Fruit fly (Drosophila melanogaster): Measurements from ENCODE around the gene Zip71B.

Zip71B gene

dm6 chr3L:14979332-14979731 lies 12.8 kb upstream of the Zip71B start, which contains the start of gene CG3349 (continued):
- TF ChIP-seq CG2199 (GFP tag; IDR thresholded peaks at IDR 0.05), result peak; percentile 63; the same call in 1 of the 3 replicates
- TF ChIP-seq ken (GFP tag; IDR thresholded peaks at IDR 0.05), result no peak
- no peak for TF ChIP-seq ftz-f1 (GFP tag; optimal IDR thresholded peaks at IDR 0.05)
- TF ChIP-seq Gsc (GFP tag; IDR thresholded peaks at IDR 0.05), result no peak
- TF ChIP-seq Fer2 (tag; optimal IDR thresholded peaks at IDR 0.05), result no peak
- no peak for TF ChIP-seq nerfin-1 (tag; optimal IDR thresholded peaks at IDR 0.05)
- no peak for TF ChIP-seq CG6689 (GFP tag; IDR thresholded peaks at IDR 0.05)
- no peak for TF ChIP-seq lilli (GFP tag; optimal IDR thresholded peaks at IDR 0.05)
- peak; percentile 10 for TF ChIP-seq pros (GFP tag; optimal IDR thresholded peaks at IDR 0.05)
- no peak for TF ChIP-seq CG7357 (GFP tag; IDR thresholded peaks at IDR 0.05)
- no peak for TF ChIP-seq HLH54F (GFP tag; optimal IDR thresholded peaks at IDR 0.05)
- no peak for TF ChIP-seq Atf6 (GFP tag; IDR thresholded peaks at IDR 0.05)
- peak; percentile 60 for TF ChIP-seq kni (GFP tag; optimal IDR thresholded peaks at IDR 0.05)
- no peak for TF ChIP-seq Hr78 (GFP tag; optimal IDR thresholded peaks at IDR 0.05)
- TF ChIP-seq ranshi (GFP tag; IDR thresholded peaks at IDR 0.05), result no peak

- TF ChIP-seq chm (GFP tag; IDR thresholded peaks at IDR 0.05) (0 out of 2 replicates have a peak, but pooled peaks have one; percentile 47), usp (GFP tag; optimal IDR thresholded peaks at IDR 0.05) (no peak), D (optimal IDR thresholded peaks at IDR 0.05) (peak; percentile 64), D (GFP tag; optimal IDR thresholded peaks at IDR 0.05) (no peak)
Measured at dm6 chr3L:14980038-14980437, 12.1 kb upstream of the Zip71B start.

- TF ChIP-seq HmgD (GFP tag; optimal IDR thresholded peaks at IDR 0.05), result peak; percentile 38
- no peak for TF ChIP-seq tio (GFP tag; optimal IDR thresholded peaks at IDR 0.05)
- TF ChIP-seq Elba2 (GFP tag; optimal IDR thresholded peaks at IDR 0.05), result peak; percentile 16
- TF ChIP-seq sens (GFP tag), result peak; percentile 90
- no peak for TF ChIP-seq CG33557 (GFP tag; optimal IDR thresholded peaks at IDR 0.05)
- no peak for TF ChIP-seq TFAM (GFP tag; optimal IDR thresholded peaks at IDR 0.05)
- TF ChIP-seq Dip3 (GFP tag; optimal IDR thresholded peaks at IDR 0.05), result no peak
- TF ChIP-seq Usf (GFP tag; optimal IDR thresholded peaks at IDR 0.05), result no peak
- TF ChIP-seq trh (GFP tag; optimal IDR thresholded peaks at IDR 0.05), result no peak
- peak in 1 of 2 experiments; percentile 48 for TF ChIP-seq Pdp1 (GFP tag; optimal IDR thresholded peaks at IDR 0.05)
- peak; percentile 23 for TF ChIP-seq CG15269 (tag; optimal IDR thresholded peaks at IDR 0.05)
- peak; percentile 52 for TF ChIP-seq CG8924 (tag; optimal IDR thresholded peaks at IDR 0.05)
- no peak for TF ChIP-seq CG8478 (optimal IDR thresholded peaks at IDR 0.05)
- TF ChIP-seq Ravus (GFP tag; IDR thresholded peaks at IDR 0.05), result no peak
- peak; percentile 47; the same call in 2 of the 3 replicates for TF ChIP-seq Dbx (GFP tag; IDR thresholded peaks at IDR 0.05)
- peak; percentile 82 for TF ChIP-seq CG14710 (tag; optimal IDR thresholded peaks at IDR 0.05)
- no peak for TF ChIP-seq dmrt99B (tag; optimal IDR thresholded peaks at IDR 0.05)
- TF ChIP-seq pfk (GFP tag; optimal IDR thresholded peaks at IDR 0.05), result no peak
- no peak for TF ChIP-seq CG1024 (GFP tag; IDR thresholded peaks at IDR 0.05)
- TF ChIP-seq CG17328 (GFP tag; IDR thresholded peaks at IDR 0.05), result 0 out of 2 replicates have a peak, but pooled peaks have one; percentile 24
- TF ChIP-seq ham (GFP tag; IDR thresholded peaks at IDR 0.05), result no peak
- no peak for TF ChIP-seq ATbp (GFP tag; optimal IDR thresholded peaks at IDR 0.05)
- TF ChIP-seq ab (GFP tag; optimal IDR thresholded peaks at IDR 0.05), result peak; percentile 19
- no peak for TF ChIP-seq CG7745 (tag; optimal IDR thresholded peaks at IDR 0.05)
- TF ChIP-seq CG17802 (tag; optimal IDR thresholded peaks at IDR 0.05), result no peak
- TF ChIP-seq tna (GFP tag; IDR thresholded peaks at IDR 0.05; ENCODE audit: partially characterized antibody), result peak; percentile 85
- peak; percentile 61 for TF ChIP-seq CG9437 (GFP tag; optimal IDR thresholded peaks at IDR 0.05)
- peak; percentile 48 for TF ChIP-seq CG17912 (GFP tag; optimal IDR thresholded peaks at IDR 0.05)
- TF ChIP-seq tx (GFP tag; optimal IDR thresholded peaks at IDR 0.05), result peak; percentile 43
- TF ChIP-seq vvl (GFP tag; IDR thresholded peaks at IDR 0.05), result peak; percentile 64
- TF ChIP-seq hkb (optimal IDR thresholded peaks at IDR 0.05), result no peak
- no peak for TF ChIP-seq hkb (GFP tag; IDR thresholded peaks at IDR 0.05)
Measured at dm6 chr3L:14982675-14983084, 9.4 kb upstream of the Zip71B start, which contains the start of gene CG5114. TSS of gene CG5114 (plus strand) at chr3L:14982835.
